Worm (Caenorhabditis elegans): ENCODE measurements around the gene dhhc-1.
A peak's percentile ranks its signal among the peaks of the same experiment; 100 is the strongest.

- TF ChIP-seq lin-13 (GFP tag; optimal IDR thresholded peaks at IDR 0.05) (no peak), ama-1 (optimal IDR thresholded peaks at IDR 0.05) (no peak), snpc-4 (tag; optimal IDR thresholded peaks at IDR 0.05) (peak; percentile 62), Y55F3AM.14 (GFP tag; optimal IDR thresholded peaks at IDR 0.05) (no peak), unc-62 (GFP tag; optimal IDR thresholded peaks at IDR 0.05) (no peak), nhr-25 (tag; optimal IDR thresholded peaks at IDR 0.05) (no peak), fos-1 (tag; optimal IDR thresholded peaks at IDR 0.05) (no peak), unc-39 (tag; optimal IDR thresholded peaks at IDR 0.05) (no peak), nhr-23 (tag; optimal IDR thresholded peaks at IDR 0.05) (no peak), lin-39 (tag; optimal IDR thresholded peaks at IDR 0.05) (no peak), mbf-1 (tag; optimal IDR thresholded peaks at IDR 0.05) (no peak), unc-55 (GFP tag; optimal IDR thresholded peaks at IDR 0.05) (no peak), R02D3.7 (tag; optimal IDR thresholded peaks at IDR 0.05) (no peak)
These were observed 26.7 kb downstream of the dhhc-1 start for ce11 chrX:15073479-15073878.

Data from whole organism, L2 larva.